Worm (Caenorhabditis elegans) whole organism, L1 larva: Measurements from ENCODE around the gene ugt-6.

Experiments used
- C04F5.9 ChIP-seq: sonication (generic microtip); optimal IDR thresholded peaks from 2 replicates; lab custom pipeline; 2016; ENCODE audit warnings: missing genetic modification characterization, missing compliant biosample characterization
- C34B4.2 ChIP-seq: sonication (generic microtip); optimal IDR thresholded peaks from 2 replicates; lab custom pipeline; 2017; ENCODE audit warnings: mild to moderate bottlenecking, missing genetic modification characterization, missing compliant biosample characterization
- alr-1 ChIP-seq: fragments of 200-800 bp; sonication (Bioruptor generic); optimal IDR thresholded peaks from 2 replicates; lab custom pipeline; 2018; ENCODE audit warnings: borderline replicate concordance, mild to moderate bottlenecking, missing genetic modification characterization, missing compliant biosample characterization
- ama-1 ChIP-seq: fragments of 150-350 bp; optimal IDR thresholded peaks from 2 replicates; lab custom pipeline; 2014
- ceh-63 ChIP-seq: fragments of 200-800 bp; sonication (Bioruptor generic); optimal IDR thresholded peaks from 2 replicates; lab custom pipeline; 2018; ENCODE audit warnings: mild to moderate bottlenecking, missing genetic modification characterization, missing compliant biosample characterization
- ceh-8 ChIP-seq: fragments of 200-800 bp; sonication (Bioruptor generic); optimal IDR thresholded peaks from 2 replicates; lab custom pipeline; 2018; ENCODE audit warnings: mild to moderate bottlenecking, missing genetic modification characterization, moderate library complexity, missing compliant biosample characterization
- ceh-82 ChIP-seq, 3 experiments: fragments of 150-350 bp in 1 of 3; sonication (generic microtip) in 2 of 3; optimal IDR thresholded peaks; 2 replicates each; lab custom pipeline; 2014 to 2017; ENCODE audit warnings: missing biosample characterization in 3 of 3, missing genetic modification characterization in 3 of 3
- ceh-88 ChIP-seq: fragments of 200-800 bp; sonication (Bioruptor generic); IDR thresholded peaks from 2 replicates; pipeline ENCODE4 v1.3.6; 2022; ENCODE audit warnings: missing genetic modification characterization, missing compliant biosample characterization
- dpl-1 ChIP-seq, 3 experiments: fragments of 150-350 bp in 2 of 3; sonication (generic microtip) in 1 of 3; optimal IDR thresholded peaks; 2 replicates each; lab custom pipeline; 2014 to 2017; ENCODE audit warnings: missing biosample characterization in 3 of 3, missing genetic modification characterization in 3 of 3, missing genetic modification reagents in 3 of 3
- dsc-1 ChIP-seq: sonication (generic microtip); optimal IDR thresholded peaks from 2 replicates; lab custom pipeline; 2016; ENCODE audit warnings: mild to moderate bottlenecking, missing genetic modification characterization, missing compliant biosample characterization
- egl-13 ChIP-seq: sonication (generic microtip); optimal IDR thresholded peaks from 2 replicates; lab custom pipeline; 2016; ENCODE audit warnings: missing genotype, missing genetic modification reagents, missing genetic modification characterization, missing compliant biosample characterization
- egl-27 ChIP-seq, 2 experiments: fragments of 150-350 bp in 1 of 2; sonication (generic microtip); optimal IDR thresholded peaks; 3 replicates each; lab custom pipeline; 2017 to 2018; ENCODE audit warnings: missing biosample characterization in 2 of 2, missing genetic modification characterization in 2 of 2, missing genetic modification reagents in 2 of 2
- elt-2 ChIP-seq: sonication (generic microtip); optimal IDR thresholded peaks from 2 replicates; lab custom pipeline; 2016; ENCODE audit warnings: missing genetic modification characterization, mild to moderate bottlenecking, inconsistent platforms, missing compliant biosample characterization, missing genetic modification reagents
- elt-3 ChIP-seq, 6 experiments: fragments of 150-350 bp in 1 of 6; sonication (generic microtip); optimal IDR thresholded peaks; 2 replicates each; lab custom pipeline; 2017 to 2018; ENCODE audit warnings: missing biosample characterization in 6 of 6, missing genetic modification characterization in 6 of 6, inconsistent platforms in 1 of 6
- fkh-10 ChIP-seq: sonication (generic microtip); optimal IDR thresholded peaks from 2 replicates; lab custom pipeline; 2017; ENCODE audit warnings: missing biosample characterization, missing genetic modification reagents, missing genetic modification characterization
- hlh-17 ChIP-seq: fragments of 200-800 bp; sonication (Bioruptor generic); optimal IDR thresholded peaks from 2 replicates; lab custom pipeline; 2018; ENCODE audit warnings: missing genetic modification characterization, mild to moderate bottlenecking, missing compliant biosample characterization, moderate library complexity, borderline replicate concordance
- jun-1 ChIP-seq: fragments of 150-350 bp; optimal IDR thresholded peaks from 2 replicates; lab custom pipeline; 2014; ENCODE audit warnings: missing biosample characterization, missing genetic modification reagents, missing genetic modification characterization
- lin-35 ChIP-seq, 2 experiments: fragments of 150-350 bp; optimal IDR thresholded peaks; 2 replicates each; lab custom pipeline; 2014; ENCODE audit warnings: missing biosample characterization in 2 of 2, missing genetic modification characterization in 2 of 2, missing genetic modification reagents in 2 of 2
- lsy-2 ChIP-seq, 2 experiments: fragments of 150-350 bp; optimal IDR thresholded peaks; 2 replicates each; lab custom pipeline; 2014; ENCODE audit warnings: missing biosample characterization in 2 of 2, missing genetic modification characterization in 2 of 2
- mab-9 ChIP-seq: fragments of 200-800 bp; sonication (Bioruptor generic); IDR thresholded peaks from 2 replicates; pipeline ENCODE4 v1.3.6; 2022; ENCODE audit warnings: missing genetic modification reagents, missing genetic modification characterization, missing compliant biosample characterization
- mef-2 ChIP-seq: fragments of 150-350 bp; optimal IDR thresholded peaks from 2 replicates; lab custom pipeline; 2014; ENCODE audit warnings: missing biosample characterization, missing genetic modification characterization
- nhr-12 ChIP-seq: sonication (generic microtip); optimal IDR thresholded peaks from 2 replicates; lab custom pipeline; 2017; ENCODE audit warnings: missing biosample characterization, missing genetic modification characterization
- nhr-20 ChIP-seq: sonication (generic microtip); optimal IDR thresholded peaks from 2 replicates; lab custom pipeline; 2016; ENCODE audit warnings: mild to moderate bottlenecking, missing genetic modification characterization, missing compliant biosample characterization
- nhr-47 ChIP-seq: sonication (generic microtip); optimal IDR thresholded peaks from 2 replicates; lab custom pipeline; 2016; ENCODE audit warnings: mild to moderate bottlenecking, missing genetic modification characterization, moderate library complexity, missing compliant biosample characterization
- nhr-71 ChIP-seq: sonication (generic microtip); optimal IDR thresholded peaks from 2 replicates; lab custom pipeline; 2016; ENCODE audit warnings: mild to moderate bottlenecking, missing genetic modification characterization, moderate library complexity, missing compliant biosample characterization
- nhr-77 ChIP-seq: fragments of 150-350 bp; optimal IDR thresholded peaks from 2 replicates; lab custom pipeline; 2014; ENCODE audit warnings: missing biosample characterization, missing genetic modification characterization
- nhr-84 ChIP-seq: sonication (generic microtip); optimal IDR thresholded peaks from 2 replicates; lab custom pipeline; 2017; ENCODE audit warnings: missing biosample characterization, missing genetic modification characterization
- nhr-90 ChIP-seq: sonication (generic microtip); optimal IDR thresholded peaks from 2 replicates; lab custom pipeline; 2016; ENCODE audit warnings: mild to moderate bottlenecking, missing genetic modification characterization, missing compliant biosample characterization; ENCODE audit not compliant: poor library complexity
- pax-3 ChIP-seq: fragments of 200-800 bp; sonication (Bioruptor generic); optimal IDR thresholded peaks from 2 replicates; lab custom pipeline; 2018; ENCODE audit warnings: mild to moderate bottlenecking, missing genetic modification characterization, moderate library complexity, missing compliant biosample characterization
- skn-1 ChIP-seq: fragments of 150-350 bp; optimal IDR thresholded peaks from 2 replicates; lab custom pipeline; 2014; ENCODE audit warnings: missing biosample characterization, missing genetic modification characterization
- snpc-4 ChIP-seq: fragments of 150-350 bp; optimal IDR thresholded peaks from 2 replicates; lab custom pipeline; 2014; ENCODE audit warnings: missing biosample characterization, missing genetic modification characterization
- snu-23 ChIP-seq: sonication (generic microtip); optimal IDR thresholded peaks from 2 replicates; lab custom pipeline; 2016; ENCODE audit warnings: missing genetic modification characterization, missing compliant biosample characterization
- sptf-1 ChIP-seq: fragments of 150-350 bp; optimal IDR thresholded peaks from 2 replicates; lab custom pipeline; 2014; ENCODE audit warnings: missing biosample characterization, missing genetic modification characterization
- sup-37 ChIP-seq: fragments of 200-800 bp; sonication (Bioruptor generic); optimal IDR thresholded peaks from 2 replicates; lab custom pipeline; 2018; ENCODE audit warnings: mild to moderate bottlenecking, missing genetic modification characterization, missing compliant biosample characterization
- swsn-7 ChIP-seq: sonication (generic microtip); optimal IDR thresholded peaks from 2 replicates; lab custom pipeline; 2016; ENCODE audit warnings: missing genetic modification characterization, missing compliant biosample characterization
- tbx-2 ChIP-seq: sonication (generic microtip); optimal IDR thresholded peaks from 2 replicates; lab custom pipeline; 2016; ENCODE audit warnings: missing genetic modification characterization, missing compliant biosample characterization
- unc-130 ChIP-seq: fragments of 150-350 bp; optimal IDR thresholded peaks from 2 replicates; lab custom pipeline; 2017; ENCODE audit warnings: missing biosample characterization, missing genetic modification characterization, inconsistent platforms
- unc-62 ChIP-seq: fragments of 150-350 bp; optimal IDR thresholded peaks from 2 replicates; lab custom pipeline; 2014; ENCODE audit warnings: missing biosample characterization, missing genetic modification reagents, missing genetic modification characterization
- xbp-1 ChIP-seq: sonication (generic microtip); optimal IDR thresholded peaks from 2 replicates; lab custom pipeline; 2016; ENCODE audit warnings: missing genetic modification characterization, missing compliant biosample characterization

Gene ugt-6

DNA sequence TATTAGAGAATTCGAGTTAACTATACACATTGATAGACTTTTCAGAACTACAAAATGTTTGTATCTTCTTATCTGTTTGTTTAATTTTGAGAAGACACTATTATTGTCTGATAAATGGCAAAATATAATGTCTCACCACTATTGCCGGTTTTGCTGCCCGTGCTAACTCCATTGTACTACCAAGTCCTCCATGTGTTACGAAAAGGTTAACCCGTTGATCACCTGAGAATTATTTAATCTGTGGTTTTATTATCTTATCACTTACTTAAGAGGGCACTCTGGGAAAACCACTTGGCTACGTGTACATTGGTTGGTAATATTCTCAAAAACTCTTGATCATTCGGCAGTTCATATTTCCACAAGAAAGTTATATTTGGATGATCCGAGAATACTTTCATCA, 2.1 kb downstream of the ugt-6 start:
- TF ChIP-seq egl-13 (tag; lab: Kevin White, UChicago), result no peak
- TF ChIP-seq lin-35 (GFP tag; optimal IDR thresholded peaks at IDR 0.05; lab: Kevin White, UChicago), result no peak
- peak in 1 of 6 experiments; percentile 4 for TF ChIP-seq elt-3 (tag; optimal IDR thresholded peaks at IDR 0.05; lab: Kevin White, UChicago)
- no peak for TF ChIP-seq nhr-12 (tag; lab: Kevin White, UChicago)
- TF ChIP-seq snpc-4, result no peak
- no peak for TF ChIP-seq xbp-1
- TF ChIP-seq elt-2 (tag; lab: Kevin White, UChicago), result peak; percentile 54
- TF ChIP-seq C04F5.9 (tag; lab: Kevin White, UChicago), result no peak
- TF ChIP-seq ceh-63 (GFP tag; lab: Kevin White, UChicago), result no peak
- no peak for TF ChIP-seq unc-62 (GFP tag; lab: Kevin White, UChicago)
- no peak for TF ChIP-seq tbx-2 (tag; lab: Kevin White, UChicago)
- no peak for TF ChIP-seq ceh-8 (GFP tag; lab: Kevin White, UChicago)
- no peak for TF ChIP-seq fkh-10 (GFP tag; lab: Kevin White, UChicago)
- TF ChIP-seq sup-37 (GFP tag; lab: Kevin White, UChicago), result no peak
- no peak for TF ChIP-seq C34B4.2 (tag; lab: Kevin White, UChicago)
- no peak for TF ChIP-seq dpl-1 (GFP tag; optimal IDR thresholded peaks at IDR 0.05; lab: Kevin White, UChicago)
- TF ChIP-seq snu-23 (GFP tag; lab: Kevin White, UChicago), result no peak
- no peak for TF ChIP-seq skn-1 (tag; lab: Kevin White, UChicago)
- no peak for TF ChIP-seq nhr-90
- peak; percentile 5 for TF ChIP-seq nhr-20 (tag; lab: Kevin White, UChicago)
- TF ChIP-seq unc-130 (tag; lab: Kevin White, UChicago), result no peak
- no peak for TF ChIP-seq swsn-7 (tag; lab: Kevin White, UChicago)
- TF ChIP-seq ceh-82 (tag; optimal IDR thresholded peaks at IDR 0.05; lab: Kevin White, UChicago), result no peak
- no peak for TF ChIP-seq mef-2 (tag; lab: Kevin White, UChicago)
- TF ChIP-seq nhr-84 (tag; lab: Kevin White, UChicago), result no peak
- no peak for TF ChIP-seq lsy-2 (tag; optimal IDR thresholded peaks at IDR 0.05; lab: Kevin White, UChicago)

ce11 chrV:12795196-12795595, 2.8 kb downstream of the ugt-6 start, which contains the start of gene ugt-4:
Gene ugt-4 (minus strand): TSS chrV:12795336.
- TF ChIP-seq nhr-71 (peak; percentile 10), dpl-1 (GFP tag; optimal IDR thresholded peaks at IDR 0.05; lab: Kevin White, UChicago) (no peak), nhr-77 (no peak), pax-3 (tag; lab: Kevin White, UChicago) (no peak), elt-2 (tag; lab: Kevin White, UChicago) (peak; percentile 50), elt-3 (tag; optimal IDR thresholded peaks at IDR 0.05; lab: Kevin White, UChicago) (peak in 1 of 6 experiments; percentile 47), lin-35 (GFP tag; optimal IDR thresholded peaks at IDR 0.05; lab: Kevin White, UChicago) (peak in 1 of 2 experiments; percentile 36), nhr-84 (tag; lab: Kevin White, UChicago) (no peak), dsc-1 (tag; lab: Kevin White, UChicago) (no peak), unc-130 (tag; lab: Kevin White, UChicago) (no peak)

DNA sequence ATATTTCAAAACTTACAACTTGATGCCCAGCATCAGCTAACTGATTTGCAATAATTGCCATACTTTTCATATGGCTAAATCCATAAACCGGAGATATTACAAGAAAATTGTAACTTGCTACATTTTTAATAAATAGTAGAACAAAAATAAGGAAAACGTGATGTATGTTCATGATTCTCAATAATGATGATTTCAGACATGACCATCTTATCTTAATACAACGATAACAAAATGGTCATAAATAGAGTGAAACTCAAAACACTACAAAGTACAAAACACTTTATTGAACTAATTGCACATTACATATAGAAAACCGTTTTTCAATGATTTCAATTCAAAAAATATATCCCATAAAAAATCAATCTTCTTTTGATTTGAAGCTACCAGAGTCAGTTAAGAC, 5.3 kb downstream of the ugt-6 start, which contains the start of gene ugt-5:
Gene ugt-5, minus strand, starts transcription at position 214 of the 400 bp plus-strand sequence.
- TF ChIP-seq swsn-7 (tag; lab: Kevin White, UChicago) (no peak), sptf-1 (tag; lab: Kevin White, UChicago) (no peak), jun-1 (tag; lab: Kevin White, UChicago) (no peak), ceh-88 (no peak), hlh-17 (no peak), mab-9 (GFP tag; lab: Robert Waterston, UW) (no peak), ama-1 (lab: Kevin White, UChicago) (no peak), elt-2 (tag; lab: Kevin White, UChicago) (peak; percentile 48), nhr-90 (no peak), egl-27 (tag; optimal IDR thresholded peaks at IDR 0.05; lab: Kevin White, UChicago) (no peak), ceh-8 (GFP tag; lab: Kevin White, UChicago) (no peak), alr-1 (tag; lab: Kevin White, UChicago) (no peak), lin-35 (GFP tag; optimal IDR thresholded peaks at IDR 0.05; lab: Kevin White, UChicago) (peak in 1 of 2 experiments; percentile 37), dpl-1 (GFP tag; optimal IDR thresholded peaks at IDR 0.05; lab: Kevin White, UChicago) (no peak), nhr-12 (tag; lab: Kevin White, UChicago) (no peak), nhr-47 (tag; lab: Kevin White, UChicago) (no peak)
- TF ChIP-seq, all 84 proteins: peak for 2
